Fruit fly (Drosophila melanogaster) whole organism, embryonic: ENCODE data around the gene Dpp10.

Experiments used
- CG12155 ChIP-seq: fragments of 200-800 bp; sonication (Bioruptor generic); optimal IDR thresholded peaks from 3 replicates; lab custom pipeline; 2016; ENCODE audit warnings: missing biosample characterization, missing genetic modification characterization
- CG12391 ChIP-seq: fragments of 200-800 bp; sonication (Bioruptor generic); optimal IDR thresholded peaks from 3 replicates; lab custom pipeline; 2018; ENCODE audit warnings: missing biosample characterization, mild to moderate bottlenecking, missing genetic modification characterization, moderate library complexity
- CG13775 ChIP-seq: fragments of 200-800 bp; sonication (Bioruptor generic); optimal IDR thresholded peaks from 3 replicates; lab custom pipeline; 2017; ENCODE audit warnings: missing biosample characterization, mild to moderate bottlenecking, missing genetic modification characterization
- CG14965 ChIP-seq: fragments of 200-800 bp; sonication (Bioruptor generic); optimal IDR thresholded peaks from 2 replicates; lab custom pipeline; 2016; ENCODE audit warnings: missing biosample characterization, missing genetic modification characterization, borderline replicate concordance
- CG15269 ChIP-seq: fragments of 200-800 bp; sonication (Bioruptor generic); optimal IDR thresholded peaks from 2 replicates; lab custom pipeline; 2018; ENCODE audit warnings: missing biosample characterization, mild to moderate bottlenecking, missing genetic modification characterization, moderate library complexity
- CG15601 ChIP-seq: fragments of 200-800 bp; sonication (Bioruptor generic); optimal IDR thresholded peaks from 3 replicates; lab custom pipeline; 2019; ENCODE audit warnings: missing biosample characterization, mild to moderate bottlenecking, missing genetic modification characterization, moderate library complexity
- CG16815 ChIP-seq: fragments of 200-800 bp; sonication (Bioruptor generic); optimal IDR thresholded peaks from 3 replicates; lab custom pipeline; 2017; ENCODE audit warnings: missing biosample characterization, mild to moderate bottlenecking, missing genetic modification characterization
- CG2712 ChIP-seq: fragments of 200-800 bp; optimal IDR thresholded peaks from 3 replicates; lab custom pipeline; 2019; ENCODE audit warnings: missing biosample characterization, mild to moderate bottlenecking, missing genetic modification characterization, moderate library complexity
- CG2875 ChIP-seq: fragments of 200-800 bp; sonication (Bioruptor generic); optimal IDR thresholded peaks from 2 replicates; lab custom pipeline; 2017; ENCODE audit warnings: missing biosample characterization, mild to moderate bottlenecking, missing genetic modification characterization, missing genetic modification reagents
- CG30403 ChIP-seq: fragments of 200-800 bp; sonication (Bioruptor generic); optimal IDR thresholded peaks from 3 replicates; lab custom pipeline; 2016; ENCODE audit warnings: missing biosample characterization, missing genetic modification characterization
- CG33557 ChIP-seq: fragments of 200-800 bp; sonication (Bioruptor generic); optimal IDR thresholded peaks from 2 replicates; lab custom pipeline; 2019; ENCODE audit warnings: missing biosample characterization, mild to moderate bottlenecking, missing genetic modification characterization, moderate library complexity
- CG4328 ChIP-seq: fragments of 200-800 bp; sonication (Bioruptor generic); optimal IDR thresholded peaks from 3 replicates; lab custom pipeline; 2017; ENCODE audit warnings: missing biosample characterization, missing genetic modification reagents, missing genetic modification characterization
- CG6272 ChIP-seq: fragments of 200-800 bp; sonication (Bioruptor generic); IDR thresholded peaks from 2 replicates; pipeline ENCODE4 v1.3.6; 2022; ENCODE audit warnings: missing biosample characterization, missing genetic modification characterization
- CG7556 ChIP-seq: fragments of 200-800 bp; sonication (Bioruptor generic); optimal IDR thresholded peaks from 2 replicates; lab custom pipeline; 2017; ENCODE audit warnings: missing biosample characterization, mild to moderate bottlenecking, missing genetic modification characterization
- CG7987 ChIP-seq: fragments of 200-800 bp; sonication (Bioruptor generic); optimal IDR thresholded peaks from 2 replicates; lab custom pipeline; 2018; ENCODE audit warnings: missing biosample characterization, mild to moderate bottlenecking, missing genetic modification characterization, moderate library complexity
- Deaf1 ChIP-seq: fragments of 200-800 bp; optimal IDR thresholded peaks from 3 replicates; lab custom pipeline; 2019; ENCODE audit warnings: missing biosample characterization, mild to moderate bottlenecking, missing genetic modification characterization, moderate library complexity
- HLH4C ChIP-seq: fragments of 200-800 bp; sonication (Bioruptor generic); IDR thresholded peaks from 3 replicates; pipeline ENCODE4 v1.3.6; 2022; ENCODE audit warnings: missing biosample characterization, missing genetic modification characterization; ENCODE audit not compliant: partially characterized antibody
- Hr51 ChIP-seq, 2 experiments: fragments of 200-800 bp; sonication (Bioruptor generic); optimal IDR thresholded peaks; 2 replicates in 1 of 2; 3 replicates in 1 of 2; lab custom pipeline; 2016 to 2018; ENCODE audit warnings: missing biosample characterization in 2 of 2, missing genetic modification characterization in 2 of 2, mild to moderate bottlenecking in 1 of 2, moderate library complexity in 1 of 2
- Jarid2 ChIP-seq: fragments of 200-800 bp; sonication (Bioruptor generic); optimal IDR thresholded peaks from 3 replicates; lab custom pipeline; 2017; ENCODE audit warnings: mild to moderate bottlenecking, missing biosample characterization, missing genetic modification reagents, missing genetic modification characterization
- MTF-1 ChIP-seq: fragments of 200-800 bp; sonication (Bioruptor generic); optimal IDR thresholded peaks from 2 replicates; lab custom pipeline; 2018; ENCODE audit warnings: missing biosample characterization, mild to moderate bottlenecking, missing genetic modification characterization, borderline replicate concordance
- Nf-YA ChIP-seq: fragments of 200-800 bp; sonication (Bioruptor generic); IDR thresholded peaks from 2 replicates; pipeline ENCODE4 v1.3.6; 2022; ENCODE audit warnings: missing biosample characterization, missing genetic modification characterization
- Nf-YC ChIP-seq: fragments of 200-800 bp; optimal IDR thresholded peaks from 3 replicates; lab custom pipeline; 2019; ENCODE audit warnings: missing biosample characterization, mild to moderate bottlenecking, missing genetic modification characterization, moderate library complexity
- Oli ChIP-seq: fragments of 200-800 bp; sonication (Bioruptor generic); optimal IDR thresholded peaks from 2 replicates; lab custom pipeline; 2018; ENCODE audit warnings: missing biosample characterization, mild to moderate bottlenecking, missing genetic modification characterization, moderate library complexity
- Scr ChIP-seq: fragments of 200-800 bp; sonication (Bioruptor generic); IDR thresholded peaks from 2 replicates; pipeline ENCODE4 v1.3.6; 2022; ENCODE audit warnings: missing biosample characterization, missing genetic modification characterization; ENCODE audit not compliant: partially characterized antibody
- Ssrp ChIP-seq: fragments of 200-800 bp; sonication (Bioruptor generic); optimal IDR thresholded peaks from 2 replicates; lab custom pipeline; 2018; ENCODE audit warnings: missing biosample characterization, mild to moderate bottlenecking, missing genetic modification characterization, moderate library complexity
- Xbp1 ChIP-seq: fragments of 200-800 bp; sonication (Bioruptor generic); optimal IDR thresholded peaks from 3 replicates; lab custom pipeline; 2016; ENCODE audit warnings: missing biosample characterization, mild to moderate bottlenecking, missing genetic modification characterization
- bbx ChIP-seq: fragments of 200-800 bp; sonication (Bioruptor generic); IDR thresholded peaks from 2 replicates; pipeline ENCODE4 v1.3.6; 2022; ENCODE audit warnings: missing biosample characterization, missing genetic modification characterization; ENCODE audit not compliant: partially characterized antibody
- crol ChIP-seq: fragments of 200-800 bp; sonication (Bioruptor generic); IDR thresholded peaks from 2 replicates; pipeline ENCODE4 v1.3.6; 2022; ENCODE audit warnings: missing biosample characterization, missing genetic modification characterization
- dm ChIP-seq: fragments of 200-800 bp; sonication (Bioruptor generic); optimal IDR thresholded peaks from 3 replicates; lab custom pipeline; 2016; ENCODE audit warnings: missing biosample characterization, missing genetic modification characterization
- dmrt99B ChIP-seq: fragments of 200-800 bp; sonication (Bioruptor generic); optimal IDR thresholded peaks from 2 replicates; lab custom pipeline; 2018; ENCODE audit warnings: missing biosample characterization, mild to moderate bottlenecking, missing genetic modification characterization, moderate library complexity
- fu2 ChIP-seq: fragments of 200-800 bp; sonication (Bioruptor generic); optimal IDR thresholded peaks from 2 replicates; lab custom pipeline; 2016; ENCODE audit warnings: missing biosample characterization, missing genetic modification characterization
- gcm ChIP-seq: fragments of 200-800 bp; sonication (Bioruptor generic); optimal IDR thresholded peaks from 2 replicates; lab custom pipeline; 2019; ENCODE audit warnings: missing biosample characterization, mild to moderate bottlenecking, missing genetic modification characterization, moderate library complexity
- gsb-n ChIP-seq: fragments of 200-800 bp; sonication (Bioruptor generic); optimal IDR thresholded peaks from 3 replicates; lab custom pipeline; 2018; ENCODE audit warnings: missing biosample characterization, mild to moderate bottlenecking, missing genetic modification characterization
- kah ChIP-seq: fragments of 200-800 bp; sonication (Bioruptor generic); optimal IDR thresholded peaks from 2 replicates; lab custom pipeline; 2018; ENCODE audit warnings: missing biosample characterization, mild to moderate bottlenecking, missing genetic modification characterization
- nerfin-2 ChIP-seq: fragments of 200-800 bp; sonication (Bioruptor generic); IDR thresholded peaks from 2 replicates; pipeline ENCODE4 v1.3.6; 2022; ENCODE audit warnings: missing biosample characterization, missing genetic modification characterization; ENCODE audit not compliant: partially characterized antibody
- onecut ChIP-seq: fragments of 200-800 bp; sonication (Bioruptor generic); IDR thresholded peaks from 2 replicates; pipeline ENCODE4 v1.3.6; 2022; ENCODE audit warnings: missing biosample characterization, missing genetic modification characterization
- pfk ChIP-seq: fragments of 200-800 bp; sonication (Bioruptor generic); optimal IDR thresholded peaks from 2 replicates; lab custom pipeline; 2018; ENCODE audit warnings: missing biosample characterization, mild to moderate bottlenecking, missing genetic modification characterization, moderate library complexity
- phol ChIP-seq: fragments of 200-800 bp; sonication (Bioruptor generic); optimal IDR thresholded peaks from 3 replicates; lab custom pipeline; 2018; ENCODE audit warnings: missing biosample characterization, mild to moderate bottlenecking, missing genetic modification characterization, moderate library complexity
- sens ChIP-seq: fragments of 200-800 bp; sonication (Bioruptor generic); peaks from one replicate; lab custom pipeline; 2016; ENCODE audit warnings: missing biosample characterization, missing genetic modification characterization
- tgo ChIP-seq: fragments of 200-800 bp; sonication (Bioruptor generic); IDR thresholded peaks from 3 replicates; pipeline ENCODE4 v1.3.6; 2022; ENCODE audit warnings: missing biosample characterization, missing genetic modification characterization
- tio ChIP-seq: fragments of 200-800 bp; sonication (Bioruptor generic); optimal IDR thresholded peaks from 2 replicates; lab custom pipeline; 2017; ENCODE audit warnings: missing biosample characterization, missing genetic modification characterization, inconsistent platforms
- unc-4 ChIP-seq: fragments of 200-800 bp; sonication (Bioruptor generic); IDR thresholded peaks from 2 replicates; pipeline ENCODE4 v1.3.6; 2022; ENCODE audit warnings: missing biosample characterization, missing genetic modification characterization; ENCODE audit not compliant: partially characterized antibody
- vnd ChIP-seq: fragments of 200-800 bp; sonication (Bioruptor generic); IDR thresholded peaks from 3 replicates; pipeline ENCODE4 v1.3.6; 2022; ENCODE audit warnings: missing biosample characterization, missing genetic modification characterization; ENCODE audit not compliant: partially characterized antibody
- z ChIP-seq: fragments of 200-800 bp; sonication (Bioruptor generic); IDR thresholded peaks from 3 replicates; pipeline ENCODE4 v1.3.6; 2022; ENCODE audit warnings: missing biosample characterization, missing genetic modification characterization

Gene Dpp10

dm6 chr2L:6546883-6547471, 53.9 kb downstream of the Dpp10 start, which contains the start of gene eya (continued):
- peak; percentile 34 for TF ChIP-seq Jarid2 (GFP tag; lab: Kevin White, UChicago)
- peak; percentile 69 for TF ChIP-seq Deaf1 (tag; lab: Kevin White, UChicago)
- TF ChIP-seq bbx (GFP tag; lab: Robert Waterston, UW) = peak; percentile 48
- TF ChIP-seq Nf-YA (GFP tag; lab: Robert Waterston, UW) = 0 out of 2 replicates have a peak, but pooled peaks have one; percentile 44
- peak; percentile 96 for TF ChIP-seq Nf-YC (tag; lab: Kevin White, UChicago)
- peak; percentile 98 for TF ChIP-seq z (GFP tag; lab: Robert Waterston, UW)
- TF ChIP-seq CG6272 (GFP tag; lab: Robert Waterston, UW) = no peak
- TF ChIP-seq, all 482 proteins: peak for 13

dm6 chr2L:6539623-6540381, 61.1 kb downstream of the Dpp10 start:
- TF ChIP-seq gcm (GFP tag; lab: Kevin White, UChicago) = peak; percentile 21
- no peak for TF ChIP-seq tgo
- TF ChIP-seq CG4328 (GFP tag; lab: Kevin White, UChicago) = no peak
- no peak for TF ChIP-seq onecut (GFP tag; lab: Robert Waterston, UW)
- peak; percentile 33 for TF ChIP-seq dmrt99B
- no peak for TF ChIP-seq pfk
- TF ChIP-seq CG2712 (tag; lab: Kevin White, UChicago) = peak; percentile 15
- TF ChIP-seq Ssrp (tag; lab: Kevin White, UChicago) = no peak
- no peak for TF ChIP-seq CG12155 (GFP tag; lab: Kevin White, UChicago)
- no peak for TF ChIP-seq unc-4 (GFP tag; lab: Robert Waterston, UW)
- TF ChIP-seq CG15269 (tag; lab: Kevin White, UChicago) = no peak
- TF ChIP-seq Hr51 (GFP tag; optimal IDR thresholded peaks at IDR 0.05; lab: Kevin White, UChicago) = peak in 1 of 2 experiments; percentile 10
- TF ChIP-seq sens = peak; percentile 38
- TF ChIP-seq kah (GFP tag; lab: Kevin White, UChicago) = no peak
- peak; percentile 51 for TF ChIP-seq CG12391 (tag; lab: Kevin White, UChicago)
- no peak for TF ChIP-seq dm (GFP tag; lab: Kevin White, UChicago)
- no peak for TF ChIP-seq CG7987 (GFP tag; lab: Kevin White, UChicago)
- peak; percentile 39 for TF ChIP-seq CG7556 (GFP tag; lab: Kevin White, UChicago)
- no peak for TF ChIP-seq CG14965 (GFP tag; lab: Kevin White, UChicago)
- 0 out of 2 replicates have a peak, but pooled peaks have one; percentile 42 for TF ChIP-seq nerfin-2
- peak; percentile 29; the same call in 1 of the 2 replicates for TF ChIP-seq Scr (GFP tag; lab: Robert Waterston, UW)
- TF ChIP-seq MTF-1 (GFP tag; lab: Kevin White, UChicago) = no peak
- TF ChIP-seq CG2875 (GFP tag; lab: Kevin White, UChicago) = peak; percentile 23
- TF ChIP-seq crol (GFP tag; lab: Robert Waterston, UW) = no peak
- peak; percentile 26 for TF ChIP-seq CG33557 (GFP tag; lab: Kevin White, UChicago)
- peak; percentile 1 for TF ChIP-seq CG13775 (GFP tag; lab: Kevin White, UChicago)
- peak; percentile 25 for TF ChIP-seq tio
- TF ChIP-seq HLH4C (GFP tag; lab: Robert Waterston, UW) = peak; percentile 45; the same call in 2 of the 3 replicates
- TF ChIP-seq Deaf1 (tag; lab: Kevin White, UChicago) = peak; percentile 12
- peak; percentile 3 for TF ChIP-seq Xbp1 (GFP tag; lab: Kevin White, UChicago)
- peak; percentile 39 for TF ChIP-seq CG16815 (GFP tag; lab: Kevin White, UChicago)
- peak; percentile 57 for TF ChIP-seq gsb-n (tag; lab: Kevin White, UChicago)
- no peak for TF ChIP-seq CG15601 (tag; lab: Kevin White, UChicago)
- TF ChIP-seq fu2 = no peak
- peak; percentile 34 for TF ChIP-seq phol
- TF ChIP-seq vnd (GFP tag; lab: Robert Waterston, UW) = peak; percentile 49; the same call in 1 of the 3 replicates
- peak; percentile 53 for TF ChIP-seq CG30403 (GFP tag; lab: Kevin White, UChicago)
- TF ChIP-seq Oli = peak; percentile 57
